Worm (Caenorhabditis elegans) whole organism, L4/young adult: ENCODE results near the gene T22D1.5.

Source experiments
- W03F9.2 ChIP-seq: fragments of 150-350 bp; optimal IDR thresholded peaks from 2 replicates; lab custom pipeline; 2014; ENCODE audit warnings: missing biosample characterization, missing genetic modification characterization
- dao-5 ChIP-seq: sonication (generic microtip); optimal IDR thresholded peaks from 2 replicates; lab custom pipeline; 2016; ENCODE audit warnings: missing genotype, missing genetic modification characterization, moderate library complexity, missing compliant biosample characterization
- him-1 ChIP-seq: sonication (generic microtip); optimal IDR thresholded peaks from 2 replicates; lab custom pipeline; 2016; ENCODE audit warnings: missing genotype, missing genetic modification reagents, missing genetic modification characterization, missing compliant biosample characterization

ce11 chrIV:6912851-6913588, 9.3 kb downstream of the T22D1.5 start, which contains the start of gene T22D1.3:
- TF ChIP-seq him-1 (tag; lab: Kevin White, UChicago) (no peak), W03F9.2 (no peak), dao-5 (no peak)
